Fruit fly (Drosophila melanogaster): ENCODE measurements around the gene CG46435.

The CG46435 gene

dm6 chr3L:19590422-19590821, 45.5 kb downstream of the CG46435 start, which contains the start of gene CG14100 (continued):
- TF ChIP-seq CG17385 (GFP tag; optimal IDR thresholded peaks at IDR 0.05), result peak; percentile 100
- TF ChIP-seq TFAM (GFP tag; optimal IDR thresholded peaks at IDR 0.05), result peak; percentile 98
- peak; percentile 100 for TF ChIP-seq maf-S (GFP tag; optimal IDR thresholded peaks at IDR 0.05)
- peak; percentile 100 for TF ChIP-seq CHES-1-like (GFP tag; optimal IDR thresholded peaks at IDR 0.05)
- peak; percentile 46; the same call in 1 of the 2 replicates for TF ChIP-seq amos (GFP tag; IDR thresholded peaks at IDR 0.05; ENCODE audit: partially characterized antibody)
- TF ChIP-seq tll (GFP tag; optimal IDR thresholded peaks at IDR 0.05), result peak in 1 of 2 experiments; percentile 95
- TF ChIP-seq CTCF (GFP tag; optimal IDR thresholded peaks at IDR 0.05), result peak; percentile 85
- peak; percentile 100 for TF ChIP-seq Elba2 (GFP tag; optimal IDR thresholded peaks at IDR 0.05)
- peak; percentile 100 for TF ChIP-seq tin (GFP tag; optimal IDR thresholded peaks at IDR 0.05)
- peak; percentile 100 for TF ChIP-seq ken (GFP tag; IDR thresholded peaks at IDR 0.05)
- no peak for TF ChIP-seq bbx (GFP tag; IDR thresholded peaks at IDR 0.05; ENCODE audit: partially characterized antibody)
- no peak for TF ChIP-seq usp (GFP tag; optimal IDR thresholded peaks at IDR 0.05)
- peak; percentile 100 for TF ChIP-seq CG1602 (GFP tag; optimal IDR thresholded peaks at IDR 0.05)
- no peak for TF ChIP-seq pan (optimal IDR thresholded peaks at IDR 0.05)
- TF ChIP-seq pan (GFP tag; optimal IDR thresholded peaks at IDR 0.05 in 1 of 2, IDR thresholded peaks at IDR 0.05 in 1 of 2), result peak in 1 of 2 experiments; percentile 100
- TF ChIP-seq unc-4 (GFP tag; IDR thresholded peaks at IDR 0.05; ENCODE audit: partially characterized antibody), result 0 out of 2 replicates have a peak, but pooled peaks have one; percentile 16
- peak; percentile 94 to 95 for TF ChIP-seq crp (GFP tag; optimal IDR thresholded peaks at IDR 0.05)
- peak; percentile 100 for TF ChIP-seq aop (GFP tag; IDR thresholded peaks at IDR 0.05)
- peak; percentile 100 for TF ChIP-seq Spps (tag; optimal IDR thresholded peaks at IDR 0.05)
- TF ChIP-seq nmo (GFP tag; optimal IDR thresholded peaks at IDR 0.05), result peak; percentile 100
- peak; percentile 100 for TF ChIP-seq HLH54F (GFP tag; optimal IDR thresholded peaks at IDR 0.05)
- peak; percentile 99 for TF ChIP-seq Hmx (GFP tag; optimal IDR thresholded peaks at IDR 0.05)
- TF ChIP-seq crol (GFP tag; IDR thresholded peaks at IDR 0.05), result peak; percentile 96
- TF ChIP-seq CG17802 (tag; optimal IDR thresholded peaks at IDR 0.05), result peak; percentile 97
- peak; percentile 100 for TF ChIP-seq HmgZ (tag; optimal IDR thresholded peaks at IDR 0.05)
- TF ChIP-seq CG32767 (GFP tag; IDR thresholded peaks at IDR 0.05), result peak; percentile 100
- peak; percentile 100 for TF ChIP-seq tgo (GFP tag; IDR thresholded peaks at IDR 0.05)
- peak in 1 of 2 experiments; percentile 98 for TF ChIP-seq Hr78 (GFP tag; optimal IDR thresholded peaks at IDR 0.05)
- TF ChIP-seq CG30431 (GFP tag; optimal IDR thresholded peaks at IDR 0.05), result peak; percentile 100
- peak; percentile 100 for TF ChIP-seq CG12299 (tag; optimal IDR thresholded peaks at IDR 0.05)
- peak; percentile 94 for TF ChIP-seq Nf-YB (GFP tag; optimal IDR thresholded peaks at IDR 0.05)
- TF ChIP-seq CkIIα-i1 (GFP tag; IDR thresholded peaks at IDR 0.05), result peak; percentile 100
- TF ChIP-seq Aef1 (GFP tag; IDR thresholded peaks at IDR 0.05), result peak; percentile 100
- TF ChIP-seq da (GFP tag; optimal IDR thresholded peaks at IDR 0.05), result peak; percentile 100
- TF ChIP-seq sim (GFP tag; IDR thresholded peaks at IDR 0.05), result peak; percentile 100
- peak; percentile 94 for TF ChIP-seq Sry-δ (GFP tag; optimal IDR thresholded peaks at IDR 0.05)
- peak; percentile 100 for TF ChIP-seq Ssrp (tag; optimal IDR thresholded peaks at IDR 0.05)
- TF ChIP-seq CG4424 (GFP tag; optimal IDR thresholded peaks at IDR 0.05), result peak; percentile 100
- TF ChIP-seq CG4730 (GFP tag; IDR thresholded peaks at IDR 0.05), result peak; percentile 100
- TF ChIP-seq MESR4 (GFP tag; optimal IDR thresholded peaks at IDR 0.05), result peak; percentile 100
- TF ChIP-seq Six4 (GFP tag; optimal IDR thresholded peaks at IDR 0.05), result peak; percentile 100
- peak; percentile 100 for TF ChIP-seq MBD-R2 (GFP tag; IDR thresholded peaks at IDR 0.05)
- TF ChIP-seq Fer2 (tag; optimal IDR thresholded peaks at IDR 0.05), result peak; percentile 100
- TF ChIP-seq CG18476 (GFP tag; optimal IDR thresholded peaks at IDR 0.05), result peak; percentile 100
- TF ChIP-seq Xrp1 (GFP tag; IDR thresholded peaks at IDR 0.05), result peak; percentile 100
- peak; percentile 98 for TF ChIP-seq D19A (tag; optimal IDR thresholded peaks at IDR 0.05)
- TF ChIP-seq BEAF-32 (GFP tag; optimal IDR thresholded peaks at IDR 0.05), result peak; percentile 63
- TF ChIP-seq CG4404 (GFP tag; IDR thresholded peaks at IDR 0.05), result peak; percentile 100
- TF ChIP-seq ham (GFP tag; IDR thresholded peaks at IDR 0.05), result peak; percentile 100
- TF ChIP-seq tx (GFP tag; optimal IDR thresholded peaks at IDR 0.05), result peak; percentile 100
- peak; percentile 100 for TF ChIP-seq CG3726 (GFP tag; IDR thresholded peaks at IDR 0.05)

All from whole organism, embryonic.